Fruit fly (Drosophila melanogaster): Measurements from ENCODE around the gene prage.

prage gene

dm6 chrX:1854070-1854469, 80.6 kb downstream of the prage start (continued):
- TF ChIP-seq Scr (GFP tag; IDR thresholded peaks at IDR 0.05; ENCODE audit: partially characterized antibody) (no peak), jumu (GFP tag; optimal IDR thresholded peaks at IDR 0.05) (peak; percentile 51), cato (GFP tag; optimal IDR thresholded peaks at IDR 0.05; ENCODE audit: borderline replicate concordance) (no peak), toy (GFP tag; IDR thresholded peaks at IDR 0.05) (peak; percentile 62), ro (GFP tag; IDR thresholded peaks at IDR 0.05) (no peak), exex (tag; optimal IDR thresholded peaks at IDR 0.05) (peak; percentile 49), bsh (GFP tag; optimal IDR thresholded peaks at IDR 0.05) (no peak), Jarid2 (GFP tag; optimal IDR thresholded peaks at IDR 0.05) (peak; percentile 52), CG33557 (GFP tag; optimal IDR thresholded peaks at IDR 0.05) (no peak), pita (GFP tag; optimal IDR thresholded peaks at IDR 0.05) (no peak), CG14050 (GFP tag; IDR thresholded peaks at IDR 0.05) (no peak), Fer3 (tag; optimal IDR thresholded peaks at IDR 0.05) (peak; percentile 78), CG9932 (GFP tag; IDR thresholded peaks at IDR 0.05) (peak; percentile 52), ttk (GFP tag; IDR thresholded peaks at IDR 0.05) (no peak), CG14710 (tag; optimal IDR thresholded peaks at IDR 0.05) (no peak), org-1 (GFP tag; optimal IDR thresholded peaks at IDR 0.05) (peak; percentile 76), bbx (GFP tag; IDR thresholded peaks at IDR 0.05; ENCODE audit: partially characterized antibody) (no peak), Sox100B (GFP tag; optimal IDR thresholded peaks at IDR 0.05) (peak; percentile 22), gcm2 (GFP tag; optimal IDR thresholded peaks at IDR 0.05) (peak; percentile 48), sens (GFP tag) (peak; percentile 88), CG30431 (GFP tag; optimal IDR thresholded peaks at IDR 0.05) (no peak), CG7357 (GFP tag; IDR thresholded peaks at IDR 0.05) (peak; percentile 21; the same call in 1 of the 3 replicates), otp (GFP tag; IDR thresholded peaks at IDR 0.05) (peak; percentile 59; the same call in 1 of the 3 replicates), CG8478 (optimal IDR thresholded peaks at IDR 0.05) (no peak), Vsx1 (GFP tag; optimal IDR thresholded peaks at IDR 0.05) (peak; percentile 72), PHDP (tag; optimal IDR thresholded peaks at IDR 0.05) (peak; percentile 58), Fer2 (tag; optimal IDR thresholded peaks at IDR 0.05) (peak; percentile 51), Aef1 (GFP tag; IDR thresholded peaks at IDR 0.05) (no peak), Nf-YA (GFP tag; IDR thresholded peaks at IDR 0.05) (peak; percentile 74), CG14441 (GFP tag; IDR thresholded peaks at IDR 0.05) (peak; percentile 55; the same call in 1 of the 2 replicates), lab (GFP tag; optimal IDR thresholded peaks at IDR 0.05) (peak; percentile 97), CG9215 (GFP tag; IDR thresholded peaks at IDR 0.05) (no peak), YL-1 (GFP tag; optimal IDR thresholded peaks at IDR 0.05) (peak; percentile 36), scrt (GFP tag; optimal IDR thresholded peaks at IDR 0.05) (peak; percentile 68), sr (GFP tag; IDR thresholded peaks at IDR 0.05) (peak; percentile 52; the same call in 2 of the 3 replicates), Neu2 (GFP tag; optimal IDR thresholded peaks at IDR 0.05; ENCODE audit: borderline replicate concordance) (no peak), CG10274 (GFP tag; optimal IDR thresholded peaks at IDR 0.05) (peak; percentile 15), CG9727 (GFP tag; optimal IDR thresholded peaks at IDR 0.05) (peak; percentile 57), CG10366 (GFP tag; IDR thresholded peaks at IDR 0.05) (no peak), CG2712 (tag; optimal IDR thresholded peaks at IDR 0.05) (no peak), NfI (GFP tag; optimal IDR thresholded peaks at IDR 0.05) (peak; percentile 25), CG1603 (tag; optimal IDR thresholded peaks at IDR 0.05) (peak; percentile 13), CG13775 (GFP tag; optimal IDR thresholded peaks at IDR 0.05) (peak; percentile 5), chif (GFP tag; optimal IDR thresholded peaks at IDR 0.05) (peak in 1 of 2 experiments; percentile 53), MESR4 (GFP tag; optimal IDR thresholded peaks at IDR 0.05) (no peak), nmo (GFP tag; optimal IDR thresholded peaks at IDR 0.05) (no peak), CG17186 (GFP tag; optimal IDR thresholded peaks at IDR 0.05) (no peak), Oaz (GFP tag; IDR thresholded peaks at IDR 0.05) (no peak), tgo (GFP tag; IDR thresholded peaks at IDR 0.05) (peak; percentile 47; the same call in 1 of the 3 replicates), Ravus (GFP tag; IDR thresholded peaks at IDR 0.05) (no peak; the same call in 1 of the 2 replicates), slou (GFP tag; optimal IDR thresholded peaks at IDR 0.05) (peak; percentile 56)

All from whole organism, embryonic.